Fruit fly (Drosophila melanogaster) whole organism, embryonic: ENCODE measurements around the gene comm.

Source experiments
- CG10431 ChIP-seq: fragments of 200-800 bp; sonication (Bioruptor generic); optimal IDR thresholded peaks from 3 replicates; lab custom pipeline; 2018; ENCODE audit warnings: missing biosample characterization, mild to moderate bottlenecking, missing genetic modification characterization
- CG11723 ChIP-seq: fragments of 200-800 bp; sonication (Bioruptor generic); optimal IDR thresholded peaks from 2 replicates; lab custom pipeline; 2017; ENCODE audit warnings: missing biosample characterization, mild to moderate bottlenecking, missing genetic modification characterization
- CG12219 ChIP-seq: fragments of 200-800 bp; sonication (Bioruptor generic); optimal IDR thresholded peaks from 3 replicates; lab custom pipeline; 2018; ENCODE audit warnings: missing biosample characterization, mild to moderate bottlenecking, missing genetic modification characterization
- CG12299 ChIP-seq: fragments of 200-800 bp; sonication (Bioruptor generic); optimal IDR thresholded peaks from 2 replicates; lab custom pipeline; 2018; ENCODE audit warnings: missing biosample characterization, mild to moderate bottlenecking, missing genetic modification characterization
- CG12942 ChIP-seq: fragments of 200-800 bp; sonication (Bioruptor generic); optimal IDR thresholded peaks from 3 replicates; lab custom pipeline; 2016; ENCODE audit warnings: missing biosample characterization, missing genetic modification characterization
- CG13424 ChIP-seq: fragments of 200-800 bp; sonication (Bioruptor generic); optimal IDR thresholded peaks from 2 replicates; lab custom pipeline; 2019; ENCODE audit warnings: missing biosample characterization, mild to moderate bottlenecking, missing genetic modification characterization, moderate library complexity
- CG13894 ChIP-seq: fragments of 200-800 bp; sonication (Bioruptor generic); optimal IDR thresholded peaks from 3 replicates; lab custom pipeline; 2018; ENCODE audit warnings: missing biosample characterization, mild to moderate bottlenecking, missing genetic modification characterization, moderate library complexity
- CG14667 ChIP-seq: fragments of 200-800 bp; sonication (Bioruptor generic); IDR thresholded peaks from 2 replicates; pipeline ENCODE4 v1.3.6; 2022; ENCODE audit warnings: missing biosample characterization, missing genetic modification characterization
- CG17186 ChIP-seq: fragments of 200-800 bp; sonication (Bioruptor generic); optimal IDR thresholded peaks from 3 replicates; lab custom pipeline; 2017; ENCODE audit warnings: missing biosample characterization, missing genetic modification reagents, missing genetic modification characterization
- CG17359 ChIP-seq: fragments of 200-800 bp; sonication (Bioruptor generic); optimal IDR thresholded peaks from 3 replicates; lab custom pipeline; 2018; ENCODE audit warnings: missing biosample characterization, mild to moderate bottlenecking, missing genetic modification characterization, moderate library complexity
- CG17361 ChIP-seq: fragments of 200-800 bp; sonication (Bioruptor generic); IDR thresholded peaks from 3 replicates; pipeline ENCODE4 v1.3.6; 2022; ENCODE audit warnings: missing biosample characterization, missing genetic modification characterization
- CG18764 ChIP-seq: fragments of 200-800 bp; sonication (Bioruptor generic); optimal IDR thresholded peaks from 3 replicates; lab custom pipeline; 2016; ENCODE audit warnings: missing biosample characterization, missing genetic modification characterization
- CG31365 ChIP-seq: fragments of 200-800 bp; sonication (Bioruptor generic); optimal IDR thresholded peaks from 2 replicates; lab custom pipeline; 2018; ENCODE audit warnings: missing biosample characterization, mild to moderate bottlenecking, missing genetic modification characterization
- CG32532 ChIP-seq: fragments of 200-800 bp; sonication (Bioruptor generic); IDR thresholded peaks from 2 replicates; pipeline ENCODE4 v1.3.6; 2022; ENCODE audit warnings: missing biosample characterization, missing genetic modification characterization
- CG32772 ChIP-seq: fragments of 200-800 bp; sonication (Bioruptor generic); IDR thresholded peaks from 2 replicates; pipeline ENCODE4 v1.3.6; 2022; ENCODE audit warnings: missing biosample characterization, missing genetic modification characterization
- CG6689 ChIP-seq: fragments of 200-800 bp; sonication (Bioruptor generic); IDR thresholded peaks from 2 replicates; pipeline ENCODE4 v1.3.6; 2022; ENCODE audit warnings: missing biosample characterization, missing genetic modification characterization
- CG7357 ChIP-seq: fragments of 200-800 bp; sonication (Bioruptor generic); IDR thresholded peaks from 3 replicates; pipeline ENCODE4 v1.3.6; 2022; ENCODE audit warnings: missing biosample characterization, missing genetic modification characterization
- CG9727 ChIP-seq: fragments of 200-800 bp; sonication (Bioruptor generic); optimal IDR thresholded peaks from 3 replicates; lab custom pipeline; 2017; ENCODE audit warnings: missing biosample characterization, mild to moderate bottlenecking, missing genetic modification characterization
- Chrac-16 ChIP-seq: fragments of 200-800 bp; sonication (Bioruptor generic); optimal IDR thresholded peaks from 3 replicates; lab custom pipeline; 2016; ENCODE audit warnings: missing biosample characterization, missing genetic modification characterization
- Fer1 ChIP-seq: fragments of 200-800 bp; sonication (Bioruptor generic); optimal IDR thresholded peaks from 2 replicates; lab custom pipeline; 2017; ENCODE audit warnings: missing biosample characterization, mild to moderate bottlenecking, missing genetic modification characterization
- HHEX ChIP-seq: fragments of 200-800 bp; sonication (Bioruptor generic); optimal IDR thresholded peaks from 3 replicates; lab custom pipeline; 2017; ENCODE audit warnings: missing biosample characterization, mild to moderate bottlenecking, missing genetic modification characterization, missing genetic modification reagents
- MBD-R2 ChIP-seq: fragments of 200-800 bp; sonication (Bioruptor generic); IDR thresholded peaks from 2 replicates; pipeline ENCODE4 v1.3.6; 2022; ENCODE audit warnings: missing biosample characterization, missing genetic modification characterization
- MESR4 ChIP-seq: fragments of 200-800 bp; sonication (Bioruptor generic); optimal IDR thresholded peaks from 2 replicates; lab custom pipeline; 2018; ENCODE audit warnings: missing biosample characterization, mild to moderate bottlenecking, missing genetic modification characterization, moderate library complexity
- Med ChIP-seq: fragments of 200-800 bp; sonication (Bioruptor generic); peaks from one replicate; lab custom pipeline; 2016; ENCODE audit warnings: missing biosample characterization, missing genetic modification characterization, mild to moderate bottlenecking, inconsistent platforms, moderate library complexity
- Oli ChIP-seq: fragments of 200-800 bp; sonication (Bioruptor generic); optimal IDR thresholded peaks from 2 replicates; lab custom pipeline; 2018; ENCODE audit warnings: missing biosample characterization, mild to moderate bottlenecking, missing genetic modification characterization, moderate library complexity
- Scr ChIP-seq: fragments of 200-800 bp; sonication (Bioruptor generic); IDR thresholded peaks from 2 replicates; pipeline ENCODE4 v1.3.6; 2022; ENCODE audit warnings: missing biosample characterization, missing genetic modification characterization; ENCODE audit not compliant: partially characterized antibody
- Stat92E ChIP-seq, 3 experiments: fragments of >200 bp in 2 of 3; fragments of 200-800 bp in 1 of 3; sonication (Bioruptor generic) in 1 of 3; optimal IDR thresholded peaks; 2 replicates each; lab custom pipeline; 2017 to 2019; ENCODE audit warnings: missing biosample characterization in 3 of 3, missing genetic modification characterization in 3 of 3, mild to moderate bottlenecking in 1 of 3, moderate library complexity in 1 of 3
- ara ChIP-seq: fragments of 200-800 bp; sonication (Bioruptor generic); IDR thresholded peaks from 2 replicates; pipeline ENCODE4 v1.3.6; 2022; ENCODE audit warnings: missing biosample characterization, missing genetic modification characterization
- btn ChIP-seq: fragments of 200-800 bp; sonication (Bioruptor generic); optimal IDR thresholded peaks from 2 replicates; lab custom pipeline; 2016; ENCODE audit warnings: missing biosample characterization, missing genetic modification characterization
- caup ChIP-seq: fragments of 200-800 bp; sonication (Bioruptor generic); optimal IDR thresholded peaks from 3 replicates; lab custom pipeline; 2017; ENCODE audit warnings: missing biosample characterization, mild to moderate bottlenecking, missing genetic modification characterization, moderate library complexity; ENCODE audit not compliant: severe bottlenecking
- croc ChIP-seq: fragments of 200-800 bp; sonication (Bioruptor generic); conservative IDR thresholded peaks from 3 replicates; pipeline ENCODE4 v1.3.6; 2022; ENCODE audit warnings: missing biosample characterization, missing genetic modification characterization
- eyg ChIP-seq: fragments of 200-800 bp; sonication (Bioruptor generic); optimal IDR thresholded peaks from 3 replicates; lab custom pipeline; 2016; ENCODE audit warnings: missing biosample characterization, missing genetic modification characterization
- gem ChIP-seq: fragments of 200-800 bp; sonication (Bioruptor generic); optimal IDR thresholded peaks from 2 replicates; lab custom pipeline; 2019; ENCODE audit warnings: missing biosample characterization, mild to moderate bottlenecking, missing genetic modification characterization, moderate library complexity
- grau ChIP-seq: fragments of 200-800 bp; optimal IDR thresholded peaks from 3 replicates; lab custom pipeline; 2019; ENCODE audit warnings: missing biosample characterization, mild to moderate bottlenecking, missing genetic modification characterization, moderate library complexity
- ham ChIP-seq: fragments of 200-800 bp; sonication (Bioruptor generic); IDR thresholded peaks from 2 replicates; pipeline ENCODE4 v1.3.6; 2022; ENCODE audit warnings: missing biosample characterization, missing genetic modification characterization
- inv ChIP-seq: fragments of 200-800 bp; sonication (Bioruptor generic); IDR thresholded peaks from 2 replicates; pipeline ENCODE4 v1.3.6; 2022; ENCODE audit warnings: missing biosample characterization, missing genetic modification characterization; ENCODE audit not compliant: partially characterized antibody
- ken ChIP-seq: fragments of 200-800 bp; sonication (Bioruptor generic); IDR thresholded peaks from 3 replicates; pipeline ENCODE4 v1.3.6; 2022; ENCODE audit warnings: missing biosample characterization, missing genetic modification characterization
- lab ChIP-seq: fragments of 200-800 bp; sonication (Bioruptor generic); optimal IDR thresholded peaks from 3 replicates; lab custom pipeline; 2017; ENCODE audit warnings: missing biosample characterization, missing genetic modification characterization, mild to moderate bottlenecking, moderate library complexity, missing genetic modification reagents
- mld ChIP-seq: fragments of 200-800 bp; sonication (Bioruptor generic); IDR thresholded peaks from 3 replicates; pipeline ENCODE4 v1.3.6; 2022; ENCODE audit warnings: missing biosample characterization, missing genetic modification characterization; ENCODE audit not compliant: partially characterized antibody
- oc ChIP-seq: fragments of 200-800 bp; sonication (Bioruptor generic); optimal IDR thresholded peaks from 2 replicates; lab custom pipeline; 2018; ENCODE audit warnings: missing biosample characterization, mild to moderate bottlenecking, missing genetic modification characterization, moderate library complexity
- odd ChIP-seq: fragments of 200-800 bp; sonication (Bioruptor generic); optimal IDR thresholded peaks from 2 replicates; lab custom pipeline; 2017; ENCODE audit warnings: missing biosample characterization, mild to moderate bottlenecking, missing genetic modification characterization
- row ChIP-seq: fragments of 200-800 bp; sonication (Bioruptor generic); IDR thresholded peaks from 3 replicates; pipeline ENCODE4 v1.3.6; 2022; ENCODE audit warnings: missing biosample characterization, missing genetic modification characterization
- sc ChIP-seq, 3 experiments: fragments of >200 bp in 2 of 3; fragments of 200-800 bp in 1 of 3; sonication (Bioruptor generic) in 1 of 3; optimal IDR thresholded peaks; 2 replicates in 2 of 3; 3 replicates in 1 of 3; lab custom pipeline; 2017; ENCODE audit warnings: mild to moderate bottlenecking in 1 of 3, missing biosample characterization in 1 of 3, missing genetic modification characterization in 1 of 3, missing genetic modification reagents in 1 of 3
- sens ChIP-seq: fragments of 200-800 bp; sonication (Bioruptor generic); peaks from one replicate; lab custom pipeline; 2016; ENCODE audit warnings: missing biosample characterization, missing genetic modification characterization
- sens-2 ChIP-seq: fragments of 200-800 bp; sonication (Bioruptor generic); IDR thresholded peaks from 2 replicates; pipeline ENCODE4 v1.3.6; 2022; ENCODE audit warnings: missing biosample characterization, missing genetic modification characterization
- slou ChIP-seq: fragments of 200-800 bp; sonication (Bioruptor generic); optimal IDR thresholded peaks from 3 replicates; lab custom pipeline; 2016; ENCODE audit warnings: missing biosample characterization, missing genetic modification characterization
- tll ChIP-seq, 2 experiments: fragments of 200-800 bp in 1 of 2; fragments of >200 bp in 1 of 2; sonication (Bioruptor generic) in 1 of 2; optimal IDR thresholded peaks; 2 replicates each; lab custom pipeline; 2017 to 2019; ENCODE audit warnings: missing biosample characterization in 2 of 2, missing genetic modification characterization in 2 of 2, mild to moderate bottlenecking in 1 of 2, moderate library complexity in 1 of 2
- wdn ChIP-seq: fragments of 200-800 bp; sonication (Bioruptor generic); IDR thresholded peaks from 2 replicates; pipeline ENCODE4 v1.3.6; 2022; ENCODE audit warnings: missing biosample characterization, missing genetic modification characterization
- wor ChIP-seq: fragments of 200-800 bp; sonication (Bioruptor generic); IDR thresholded peaks from 2 replicates; pipeline ENCODE4 v1.3.6; 2022; ENCODE audit warnings: missing biosample characterization, missing genetic modification characterization
- zfh1 ChIP-seq: fragments of 200-800 bp; sonication (Bioruptor generic); IDR thresholded peaks from 3 replicates; pipeline ENCODE4 v1.3.6; 2022; ENCODE audit warnings: missing biosample characterization, missing genetic modification characterization

The comm gene

dm6 chr3L:15771565-15771964 lies 43.3 kb upstream of the comm start (continued):
- TF ChIP-seq wor (GFP tag; lab: Robert Waterston, UW) (no peak), slou (no peak), mld (no peak), grau (tag; lab: Kevin White, UChicago) (peak; percentile 22), CG18764 (no peak), CG11723 (GFP tag; lab: Kevin White, UChicago) (no peak), CG17186 (GFP tag; lab: Kevin White, UChicago) (no peak), odd (GFP tag; lab: Kevin White, UChicago) (no peak), sens-2 (no peak), CG7357 (GFP tag; lab: Robert Waterston, UW) (0 out of 3 replicates have a peak, but pooled peaks have one; percentile 19), Scr (no peak), caup (no peak), CG12299 (tag; lab: Kevin White, UChicago) (no peak), inv (GFP tag; lab: Robert Waterston, UW) (no peak), CG6689 (peak; percentile 34; the same call in 1 of the 2 replicates), CG32772 (GFP tag; lab: Robert Waterston, UW) (no peak), CG13894 (tag; lab: Kevin White, UChicago) (no peak), eyg (no peak), CG32532 (GFP tag; lab: Robert Waterston, UW) (no peak), CG12219 (GFP tag; lab: Kevin White, UChicago) (no peak), CG10431 (GFP tag; lab: Kevin White, UChicago) (no peak), ken (GFP tag; lab: Robert Waterston, UW) (no peak), Oli (no peak), zfh1 (GFP tag; lab: Robert Waterston, UW) (peak; percentile 53; the same call in 2 of the 3 replicates), gem (tag; lab: Kevin White, UChicago) (peak; percentile 38), HHEX (no peak), Fer1 (GFP tag; lab: Kevin White, UChicago) (peak; percentile 18), CG14667 (no peak), Stat92E (GFP tag; optimal IDR thresholded peaks at IDR 0.05; lab: Kevin White, UChicago) (no peak), tll (GFP tag; optimal IDR thresholded peaks at IDR 0.05; lab: Kevin White, UChicago) (no peak), ara (GFP tag; lab: Robert Waterston, UW) (no peak), lab (GFP tag; lab: Kevin White, UChicago) (peak; percentile 46), MBD-R2 (GFP tag; lab: Robert Waterston, UW) (no peak), CG13424 (tag; lab: Kevin White, UChicago) (no peak), wdn (no peak), ham (GFP tag; lab: Robert Waterston, UW) (no peak), croc (no peak), CG9727 (GFP tag; lab: Kevin White, UChicago) (peak; percentile 10), CG17361 (no peak), MESR4 (GFP tag; lab: Kevin White, UChicago) (no peak), Med (GFP tag; lab: Kevin White, UChicago) (peak; percentile 56), oc (tag; lab: Kevin White, UChicago) (no peak), CG17359 (tag; lab: Kevin White, UChicago) (peak; percentile 2), sc (optimal IDR thresholded peaks at IDR 0.05; lab: Kevin White, UChicago) (no peak), sc (GFP tag; optimal IDR thresholded peaks at IDR 0.05; lab: Kevin White, UChicago) (no peak), CG31365 (no peak), sens (peak; percentile 68), row (peak; percentile 50; the same call in 2 of the 3 replicates), Chrac-16 (no peak), btn (GFP tag; lab: Kevin White, UChicago) (no peak), CG12942 (GFP tag; lab: Kevin White, UChicago) (no peak)
